Worm (Caenorhabditis elegans): ENCODE results near the gene slcr-46.3.

DNA sequence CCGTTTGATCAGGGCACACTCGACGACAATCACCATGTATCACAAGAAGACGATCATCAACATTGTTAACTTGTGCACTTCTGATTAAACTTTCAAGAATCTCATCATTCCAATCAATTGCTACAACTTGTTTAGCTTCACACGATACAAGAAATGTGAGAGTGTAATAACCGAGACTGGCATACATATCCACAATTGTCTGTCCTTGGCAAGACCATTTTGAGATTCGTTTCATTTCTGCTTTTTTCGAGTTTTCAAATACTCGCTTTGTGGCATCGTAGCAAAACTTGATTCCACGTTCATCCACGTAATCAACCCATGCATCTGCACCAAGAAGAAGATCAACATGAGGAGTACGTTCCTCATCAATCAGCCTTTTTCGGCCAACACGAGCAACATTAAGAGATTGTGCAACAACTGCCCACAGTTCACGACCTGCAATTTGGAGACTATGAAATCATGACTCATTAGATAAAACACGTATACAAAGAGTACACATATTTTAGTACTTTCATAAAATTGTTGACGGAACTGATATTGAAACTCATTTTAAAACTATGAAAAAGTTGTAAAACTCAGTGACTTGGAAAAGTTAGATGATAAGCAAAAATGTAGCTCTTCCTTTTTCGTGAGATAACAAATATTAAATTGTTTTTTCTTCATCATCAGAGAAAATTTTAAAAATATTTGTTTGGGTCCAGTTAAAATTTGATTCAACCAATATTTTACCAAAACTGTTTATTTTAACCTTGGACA, 11.3 kb downstream of the slcr-46.3 start:
- TF ChIP-seq him-1 (tag; optimal IDR thresholded peaks at IDR 0.05) (no peak), W03F9.2 (tag; optimal IDR thresholded peaks at IDR 0.05) (no peak), dao-5 (tag; optimal IDR thresholded peaks at IDR 0.05) (no peak)
